Worm (Caenorhabditis elegans): ENCODE data around the gene hecd-1.

hecd-1 gene

ce11 chrIV:7099377-7099776 is 45.1 kb downstream of the hecd-1 start:
- TF ChIP-seq ceh-9 (tag; optimal IDR thresholded peaks at IDR 0.05) = no peak
- no peak for TF ChIP-seq lsy-12 (tag; optimal IDR thresholded peaks at IDR 0.05)
- no peak for TF ChIP-seq lin-15B (tag; optimal IDR thresholded peaks at IDR 0.05)
- TF ChIP-seq egl-5 (tag; optimal IDR thresholded peaks at IDR 0.05) = peak; percentile 39
- TF ChIP-seq pha-4 (tag; optimal IDR thresholded peaks at IDR 0.05) = peak; percentile 53
- no peak for TF ChIP-seq R02D3.7 (tag; optimal IDR thresholded peaks at IDR 0.05)
- no peak for TF ChIP-seq ztf-11 (tag; optimal IDR thresholded peaks at IDR 0.05)
- peak; percentile 6 for TF ChIP-seq nfya-1 (tag; optimal IDR thresholded peaks at IDR 0.05; ENCODE audit: insufficient read depth)
- peak; percentile 34 for TF ChIP-seq lin-39 (tag; optimal IDR thresholded peaks at IDR 0.05)
- no peak for TF ChIP-seq fos-1 (tag; optimal IDR thresholded peaks at IDR 0.05)
- no peak for TF ChIP-seq nhr-23 (tag; optimal IDR thresholded peaks at IDR 0.05)
- no peak for TF ChIP-seq ceh-28 (tag; optimal IDR thresholded peaks at IDR 0.05)
- TF ChIP-seq fkh-10 (GFP tag; optimal IDR thresholded peaks at IDR 0.05) = no peak
- TF ChIP-seq elt-2 (tag; optimal IDR thresholded peaks at IDR 0.05) = no peak
- TF ChIP-seq nhr-25 (tag; optimal IDR thresholded peaks at IDR 0.05) = no peak
- TF ChIP-seq zag-1 (tag; optimal IDR thresholded peaks at IDR 0.05) = no peak
- TF ChIP-seq snpc-4 (tag; optimal IDR thresholded peaks at IDR 0.05) = no peak
- no peak for TF ChIP-seq unc-62 (GFP tag; optimal IDR thresholded peaks at IDR 0.05)
- TF ChIP-seq ama-1 (optimal IDR thresholded peaks at IDR 0.05) = no peak
- TF ChIP-seq aly-2 (tag; optimal IDR thresholded peaks at IDR 0.05) = no peak
- TF ChIP-seq daf-12 (tag; optimal IDR thresholded peaks at IDR 0.05) = no peak
- no peak for TF ChIP-seq nhr-12 (tag; optimal IDR thresholded peaks at IDR 0.05)
- no peak for TF ChIP-seq nhr-43 (tag; optimal IDR thresholded peaks at IDR 0.05; ENCODE audit: poor library complexity, severe bottlenecking)
- TF ChIP-seq skn-1 (tag; optimal IDR thresholded peaks at IDR 0.05) = no peak

ce11 chrIV:7098509-7099065 is 45.9 kb downstream of the hecd-1 start, which contains the start of gene ZC477.4:
TSS of gene ZC477.4 (minus strand) at chrIV:7098784.
- TF ChIP-seq aly-2 (tag; optimal IDR thresholded peaks at IDR 0.05) (no peak), nfya-1 (tag; optimal IDR thresholded peaks at IDR 0.05; ENCODE audit: insufficient read depth) (peak; percentile 31)

- TF ChIP-seq snpc-4 (tag; optimal IDR thresholded peaks at IDR 0.05) (no peak), nhr-43 (tag; optimal IDR thresholded peaks at IDR 0.05; ENCODE audit: poor library complexity, severe bottlenecking) (no peak), ceh-28 (tag; optimal IDR thresholded peaks at IDR 0.05) (no peak), pqm-1 (tag; optimal IDR thresholded peaks at IDR 0.05) (no peak), nhr-25 (tag; optimal IDR thresholded peaks at IDR 0.05) (no peak), daf-12 (tag; optimal IDR thresholded peaks at IDR 0.05) (no peak), egl-27 (tag; optimal IDR thresholded peaks at IDR 0.05) (no peak), R02D3.7 (tag; optimal IDR thresholded peaks at IDR 0.05) (no peak), fkh-2 (tag; optimal IDR thresholded peaks at IDR 0.05) (no peak), nhr-67 (tag; optimal IDR thresholded peaks at IDR 0.05) (no peak), aly-2 (tag; optimal IDR thresholded peaks at IDR 0.05) (no peak), ztf-11 (tag; optimal IDR thresholded peaks at IDR 0.05) (no peak), ceh-16 (tag; optimal IDR thresholded peaks at IDR 0.05) (no peak), fkh-10 (GFP tag; optimal IDR thresholded peaks at IDR 0.05) (no peak), elt-2 (tag; optimal IDR thresholded peaks at IDR 0.05) (no peak), mml-1 (tag; optimal IDR thresholded peaks at IDR 0.05) (no peak)
Measured at ce11 chrIV:7097450-7097849, 47.1 kb downstream of the hecd-1 start.

- TF ChIP-seq aly-2 (tag; optimal IDR thresholded peaks at IDR 0.05) (no peak), mml-1 (tag; optimal IDR thresholded peaks at IDR 0.05) (no peak), hmg-11 (tag; optimal IDR thresholded peaks at IDR 0.05) (no peak), lin-39 (tag; optimal IDR thresholded peaks at IDR 0.05) (peak; percentile 0)
Measured at ce11 chrIV:7096097-7096496, 48.4 kb downstream of the hecd-1 start.

- TF ChIP-seq pha-4 (tag; optimal IDR thresholded peaks at IDR 0.05) (peak; percentile 24), nhr-28 (tag; optimal IDR thresholded peaks at IDR 0.05) (no peak), nhr-23 (tag; optimal IDR thresholded peaks at IDR 0.05) (peak; percentile 72), pqm-1 (tag; optimal IDR thresholded peaks at IDR 0.05) (no peak), snpc-4 (tag; optimal IDR thresholded peaks at IDR 0.05) (peak; percentile 43), egl-5 (tag; optimal IDR thresholded peaks at IDR 0.05) (no peak)
Measured at ce11 chrIV:7095396-7095964, 49.0 kb downstream of the hecd-1 start.

Data from whole organism, L3 larva.